Fruit fly (Drosophila melanogaster): ENCODE results near the gene Obp19c.

Gene Obp19c

dm6 chrX:20468192-20468591 is 49.4 kb upstream of the Obp19c start (continued):
- TF ChIP-seq Sox102F (GFP tag; optimal IDR thresholded peaks at IDR 0.05): no peak
- TF ChIP-seq CG10669 (GFP tag; optimal IDR thresholded peaks at IDR 0.05): no peak
- no peak for TF ChIP-seq pdm3 (GFP tag; optimal IDR thresholded peaks at IDR 0.05)
- TF ChIP-seq fd85E (GFP tag; optimal IDR thresholded peaks at IDR 0.05): no peak
- peak; percentile 35 for TF ChIP-seq dsx (GFP tag; optimal IDR thresholded peaks at IDR 0.05; ENCODE audit: poor library complexity, severe bottlenecking)
- no peak for TF ChIP-seq CG11294 (GFP tag; IDR thresholded peaks at IDR 0.05)
- peak; percentile 65 for TF ChIP-seq CG15336 (GFP tag; IDR thresholded peaks at IDR 0.05)
- no peak for TF ChIP-seq Smox (GFP tag; optimal IDR thresholded peaks at IDR 0.05)
- TF ChIP-seq OdsH (GFP tag; optimal IDR thresholded peaks at IDR 0.05): no peak
- peak; percentile 52; the same call in 1 of the 3 replicates for TF ChIP-seq CG6163 (GFP tag; IDR thresholded peaks at IDR 0.05)
- TF ChIP-seq Eip78C (GFP tag): peak; percentile 62
- TF ChIP-seq cyc (GFP tag; optimal IDR thresholded peaks at IDR 0.05): no peak
- no peak for TF ChIP-seq CG4318 (GFP tag; optimal IDR thresholded peaks at IDR 0.05)

- no peak for TF ChIP-seq CG7368 (GFP tag; optimal IDR thresholded peaks at IDR 0.05)
- peak; percentile 30 for TF ChIP-seq svp (GFP tag)
- no peak for TF ChIP-seq net (GFP tag; optimal IDR thresholded peaks at IDR 0.05)
- TF ChIP-seq Ets21C (GFP tag; optimal IDR thresholded peaks at IDR 0.05): no peak
- peak; percentile 13 for TF ChIP-seq Eip78C (GFP tag)
- no peak for TF ChIP-seq lz (GFP tag; optimal IDR thresholded peaks at IDR 0.05)
- no peak for TF ChIP-seq Smox (GFP tag; optimal IDR thresholded peaks at IDR 0.05)
Measured at dm6 chrX:20467155-20467554, 48.4 kb upstream of the Obp19c start, which contains the start of gene GstT3. Gene GstT3, plus strand, starts transcription at chrX:20467455.

- TF ChIP-seq Sox102F (GFP tag; optimal IDR thresholded peaks at IDR 0.05): no peak
- TF ChIP-seq Eip78C (GFP tag): peak; percentile 57
- TF ChIP-seq CG11902 (GFP tag; optimal IDR thresholded peaks at IDR 0.05): no peak
- no peak for TF ChIP-seq Hr38 (GFP tag; optimal IDR thresholded peaks at IDR 0.05)
- TF ChIP-seq svp (GFP tag): peak; percentile 54
- no peak for TF ChIP-seq esn (GFP tag; optimal IDR thresholded peaks at IDR 0.05)
- no peak for TF ChIP-seq CG7368 (GFP tag; optimal IDR thresholded peaks at IDR 0.05)
- no peak for TF ChIP-seq Sox14 (GFP tag; optimal IDR thresholded peaks at IDR 0.05)
- TF ChIP-seq Eip75B (GFP tag; optimal IDR thresholded peaks at IDR 0.05): no peak
- TF ChIP-seq fkh (GFP tag; optimal IDR thresholded peaks at IDR 0.05): no peak
- no peak for TF ChIP-seq pdm3 (GFP tag; optimal IDR thresholded peaks at IDR 0.05)
Measured at dm6 chrX:20466382-20466928, 47.7 kb upstream of the Obp19c start.

dm6 chrX:20448828-20449427 is 30.2 kb upstream of the Obp19c start, which contains the start of gene tbc:
Gene tbc, plus strand, starts transcription at chrX:20449331.
- no peak for TF ChIP-seq net (GFP tag; optimal IDR thresholded peaks at IDR 0.05)
- TF ChIP-seq esn (GFP tag; optimal IDR thresholded peaks at IDR 0.05): no peak
- TF ChIP-seq achi (GFP tag; optimal IDR thresholded peaks at IDR 0.05): no peak
- TF ChIP-seq Ets21C (GFP tag; optimal IDR thresholded peaks at IDR 0.05): no peak
- no peak for TF ChIP-seq vri (GFP tag; optimal IDR thresholded peaks at IDR 0.05)
- no peak for TF ChIP-seq CG32006 (GFP tag; optimal IDR thresholded peaks at IDR 0.05)
- no peak for TF ChIP-seq CG6163 (GFP tag; IDR thresholded peaks at IDR 0.05)
- TF ChIP-seq CG3919 (GFP tag; optimal IDR thresholded peaks at IDR 0.05): no peak
- no peak for TF ChIP-seq CG7368 (GFP tag; optimal IDR thresholded peaks at IDR 0.05)
- no peak for TF ChIP-seq OdsH (GFP tag; optimal IDR thresholded peaks at IDR 0.05)
- TF ChIP-seq CG11294 (GFP tag; IDR thresholded peaks at IDR 0.05): no peak
- TF ChIP-seq CG6792 (GFP tag; optimal IDR thresholded peaks at IDR 0.05): no peak
- TF ChIP-seq svp (GFP tag): no peak

dm6 chrX:20447865-20448584 is 29.3 kb upstream of the Obp19c start:
- TF ChIP-seq CG1621 (tag; optimal IDR thresholded peaks at IDR 0.05) (no peak), Ets96B (tag; optimal IDR thresholded peaks at IDR 0.05) (no peak), Lpt (GFP tag; optimal IDR thresholded peaks at IDR 0.05) (no peak), Eip93F (GFP tag; optimal IDR thresholded peaks at IDR 0.05) (no peak), Eip78C (GFP tag) (peak; percentile 26), CG3919 (GFP tag; optimal IDR thresholded peaks at IDR 0.05) (no peak), Eip75B (GFP tag; optimal IDR thresholded peaks at IDR 0.05) (no peak), fkh (GFP tag; optimal IDR thresholded peaks at IDR 0.05) (no peak), vri (GFP tag; optimal IDR thresholded peaks at IDR 0.05) (no peak), Hr4 (GFP tag; optimal IDR thresholded peaks at IDR 0.05) (peak; percentile 8), Hr39 (GFP tag; optimal IDR thresholded peaks at IDR 0.05) (no peak), CG15336 (GFP tag; IDR thresholded peaks at IDR 0.05) (no peak), Met (GFP tag; optimal IDR thresholded peaks at IDR 0.05) (no peak), Sox15 (GFP tag; optimal IDR thresholded peaks at IDR 0.05) (no peak), dac (GFP tag; optimal IDR thresholded peaks at IDR 0.05) (no peak), eg (GFP tag; IDR thresholded peaks at IDR 0.05) (no peak), ss (GFP tag; optimal IDR thresholded peaks at IDR 0.05) (peak in 1 of 2 experiments; percentile 3), CG10669 (GFP tag; optimal IDR thresholded peaks at IDR 0.05) (peak; percentile 18), CG31627 (GFP tag; optimal IDR thresholded peaks at IDR 0.05) (no peak)
